Fruit fly (Drosophila melanogaster): ENCODE measurements around the gene CG5653.

Gene CG5653

DNA sequence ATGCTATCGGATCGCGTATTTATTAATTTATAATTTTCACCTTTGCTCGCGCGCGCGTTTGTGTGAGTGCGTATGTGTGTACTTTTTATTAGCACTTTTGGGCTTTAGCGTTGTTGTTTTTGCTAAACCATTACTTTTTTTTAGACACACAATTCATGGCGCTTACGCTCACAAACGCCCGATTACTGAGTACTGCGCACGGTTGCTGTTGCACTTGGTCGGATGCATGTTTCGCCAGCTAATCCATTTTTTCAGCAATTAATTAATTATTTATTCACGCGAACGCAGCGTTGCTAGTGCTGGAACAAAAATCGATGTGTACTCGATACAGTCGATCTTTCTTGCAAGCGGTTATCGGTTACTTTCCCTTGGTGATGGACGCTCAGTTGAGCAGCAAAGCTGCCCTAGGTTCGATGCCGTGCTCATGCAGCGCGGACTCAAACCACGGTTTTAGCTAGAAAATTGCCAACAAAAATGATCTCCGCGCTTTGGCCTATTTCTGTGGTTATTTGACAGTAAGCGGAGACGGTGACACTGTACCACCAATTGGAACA, 31.6 kb upstream of the CG5653 start, which contains the start of the genes smg and CG5087 (continued):
- TF ChIP-seq D19A (tag; optimal IDR thresholded peaks at IDR 0.05) (peak; percentile 6), CG9797 (GFP tag; optimal IDR thresholded peaks at IDR 0.05) (peak; percentile 97), Eip74EF (GFP tag; optimal IDR thresholded peaks at IDR 0.05) (peak in 1 of 2 experiments; percentile 50), CG9609 (GFP tag; optimal IDR thresholded peaks at IDR 0.05) (peak; percentile 13), Ets97D (GFP tag; optimal IDR thresholded peaks at IDR 0.05) (peak; percentile 94), CG17912 (GFP tag; optimal IDR thresholded peaks at IDR 0.05) (peak; percentile 58), Mrtf (GFP tag; IDR thresholded peaks at IDR 0.05) (no peak), HmgD (GFP tag; optimal IDR thresholded peaks at IDR 0.05) (peak; percentile 88), ems (GFP tag; optimal IDR thresholded peaks at IDR 0.05) (peak; percentile 40), ssp (GFP tag; IDR thresholded peaks at IDR 0.05) (0 out of 2 replicates have a peak, but pooled peaks have one; percentile 14), CG6175 (GFP tag; IDR thresholded peaks at IDR 0.05) (no peak), grau (tag; optimal IDR thresholded peaks at IDR 0.05) (peak; percentile 23), Hmr (GFP tag; optimal IDR thresholded peaks at IDR 0.05) (peak; percentile 89), CG3163 (GFP tag; optimal IDR thresholded peaks at IDR 0.05) (peak; percentile 55), tx (GFP tag; optimal IDR thresholded peaks at IDR 0.05) (peak; percentile 33), ac (GFP tag; optimal IDR thresholded peaks at IDR 0.05) (no peak), CG6765 (GFP tag; optimal IDR thresholded peaks at IDR 0.05) (no peak), scrt (GFP tag; optimal IDR thresholded peaks at IDR 0.05) (no peak), pita (GFP tag; optimal IDR thresholded peaks at IDR 0.05) (peak; percentile 97), CG7839 (tag; optimal IDR thresholded peaks at IDR 0.05) (no peak), bowl (GFP tag; IDR thresholded peaks at IDR 0.05) (no peak), CG16779 (GFP tag; IDR thresholded peaks at IDR 0.05) (0 out of 2 replicates have a peak, but pooled peaks have one; percentile 18), CG7357 (GFP tag; IDR thresholded peaks at IDR 0.05) (no peak), Asciz (GFP tag; optimal IDR thresholded peaks at IDR 0.05) (no peak), CG16813 (GFP tag; IDR thresholded peaks at IDR 0.05; ENCODE audit: partially characterized antibody) (peak; percentile 63), zen (tag; optimal IDR thresholded peaks at IDR 0.05) (peak; percentile 68), NC2β (GFP tag; optimal IDR thresholded peaks at IDR 0.05) (peak; percentile 66), chinmo (GFP tag; IDR thresholded peaks at IDR 0.05; ENCODE audit: partially characterized antibody) (peak; percentile 86; the same call in 3 of the 4 replicates), kah (GFP tag; optimal IDR thresholded peaks at IDR 0.05) (no peak), CG8944 (GFP tag; optimal IDR thresholded peaks at IDR 0.05) (peak; percentile 45), Dip3 (GFP tag; optimal IDR thresholded peaks at IDR 0.05) (peak; percentile 73), pho (GFP tag; optimal IDR thresholded peaks at IDR 0.05) (peak; percentile 48), pb (GFP tag; optimal IDR thresholded peaks at IDR 0.05) (no peak), MBD-R2 (GFP tag; IDR thresholded peaks at IDR 0.05) (peak; percentile 88), Hey (tag; optimal IDR thresholded peaks at IDR 0.05) (no peak), ATbp (GFP tag; optimal IDR thresholded peaks at IDR 0.05) (no peak), ash1 (GFP tag; optimal IDR thresholded peaks at IDR 0.05) (peak; percentile 24), CG10565 (GFP tag; optimal IDR thresholded peaks at IDR 0.05) (no peak), corto (GFP tag; optimal IDR thresholded peaks at IDR 0.05) (peak; percentile 39), Lhr (GFP tag; optimal IDR thresholded peaks at IDR 0.05) (peak; percentile 97), Med (GFP tag) (peak; percentile 92), ERR (GFP tag; optimal IDR thresholded peaks at IDR 0.05) (peak; percentile 51), zf30C (GFP tag; optimal IDR thresholded peaks at IDR 0.05) (no peak), Hr51 (GFP tag; optimal IDR thresholded peaks at IDR 0.05) (peak in 1 of 2 experiments; percentile 8), prd (optimal IDR thresholded peaks at IDR 0.05) (no peak), prd (GFP tag; IDR thresholded peaks at IDR 0.05) (peak; percentile 43; the same call in 2 of the 3 replicates), E2f1 (GFP tag; IDR thresholded peaks at IDR 0.05) (peak; percentile 14; the same call in 1 of the 2 replicates), B-H2 (GFP tag; optimal IDR thresholded peaks at IDR 0.05) (peak; percentile 64), Pdp1 (GFP tag; optimal IDR thresholded peaks at IDR 0.05) (peak in 1 of 2 experiments; percentile 67), Atf-2 (GFP tag; optimal IDR thresholded peaks at IDR 0.05) (peak; percentile 18)
